Fruit fly (Drosophila melanogaster): ENCODE measurements around the gene MBD-like.

DNA sequence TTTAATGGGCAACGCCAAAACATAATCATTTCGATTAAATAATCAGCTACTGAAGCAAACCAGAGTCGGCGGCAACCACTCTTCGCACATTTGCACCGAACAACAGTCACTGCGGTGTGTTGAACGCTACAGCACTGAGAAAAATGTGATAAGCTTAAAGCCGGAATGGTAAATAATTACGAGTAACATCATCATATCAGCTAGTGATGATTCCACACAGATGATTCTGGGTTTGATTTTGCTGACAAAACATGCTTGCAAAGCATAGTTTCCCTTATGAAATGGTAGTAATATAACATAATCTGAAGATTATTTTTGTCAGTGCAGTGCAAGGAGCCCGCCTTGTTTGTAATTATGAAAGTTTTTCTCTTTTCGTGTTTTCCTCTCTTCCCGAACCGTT is 38.5 kb downstream of the MBD-like start:
- TF ChIP-seq jim (GFP tag; optimal IDR thresholded peaks at IDR 0.05) (no peak), h (GFP tag; optimal IDR thresholded peaks at IDR 0.05) (peak; percentile 65), psq (GFP tag; optimal IDR thresholded peaks at IDR 0.05) (peak; percentile 42), Hr78 (GFP tag; optimal IDR thresholded peaks at IDR 0.05) (no peak), lola (GFP tag; optimal IDR thresholded peaks at IDR 0.05) (no peak), Jra (GFP tag; optimal IDR thresholded peaks at IDR 0.05) (no peak), br (GFP tag; optimal IDR thresholded peaks at IDR 0.05) (peak; percentile 59), foxo (GFP tag; optimal IDR thresholded peaks at IDR 0.05) (peak in 1 of 2 experiments; percentile 70), Dfd (GFP tag; optimal IDR thresholded peaks at IDR 0.05) (no peak), woc (GFP tag; optimal IDR thresholded peaks at IDR 0.05) (no peak)

Data from whole organism, wandering third instar larva.